Fruit fly (Drosophila melanogaster): Measurements from ENCODE around the gene elav.

Gene elav

DNA sequence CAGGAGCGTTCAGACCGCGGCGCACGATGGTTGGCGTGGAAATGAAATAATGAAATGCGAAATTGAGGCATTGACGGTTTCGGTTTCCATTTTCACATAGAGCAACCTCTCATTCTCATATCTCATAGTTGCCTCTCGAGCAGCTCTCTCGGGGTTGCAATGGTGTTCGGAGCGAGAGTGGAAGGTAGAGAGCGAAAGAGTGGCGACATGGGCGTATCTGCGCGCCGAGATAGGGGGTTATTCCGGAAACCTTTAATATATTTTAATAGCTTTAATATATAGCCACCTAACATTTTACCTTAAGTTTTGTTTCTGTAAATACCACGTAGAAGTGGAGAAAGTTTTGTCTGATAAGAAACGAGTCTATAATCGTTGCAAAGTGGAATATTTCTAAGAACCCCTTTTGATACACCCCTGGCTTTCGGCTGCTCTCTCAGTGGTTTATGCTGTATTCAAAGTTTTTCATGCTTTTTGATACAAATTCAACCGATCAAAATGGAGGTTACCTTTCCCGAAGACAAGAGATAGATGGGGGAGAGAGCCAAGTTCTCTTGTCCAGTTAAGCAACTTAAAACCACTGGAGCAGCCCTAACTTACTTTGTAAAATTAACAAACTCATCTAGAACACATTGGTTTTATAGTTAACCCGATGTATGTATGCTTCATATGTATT lies at the start of gene elav (continued):
- TF ChIP-seq Vsx1 (GFP tag; optimal IDR thresholded peaks at IDR 0.05): peak; percentile 97
- TF ChIP-seq run (tag; optimal IDR thresholded peaks at IDR 0.05): peak; percentile 98
- TF ChIP-seq crol (GFP tag; IDR thresholded peaks at IDR 0.05): peak; percentile 78
- TF ChIP-seq scrt (GFP tag; optimal IDR thresholded peaks at IDR 0.05): peak; percentile 98
- peak; percentile 98 for TF ChIP-seq ci (GFP tag; IDR thresholded peaks at IDR 0.05)
- no peak for TF ChIP-seq vnd (GFP tag; IDR thresholded peaks at IDR 0.05; ENCODE audit: partially characterized antibody)
- peak; percentile 97 for TF ChIP-seq twi (tag; optimal IDR thresholded peaks at IDR 0.05)
- peak; percentile 100 for TF ChIP-seq sens (GFP tag)
- TF ChIP-seq CG8089 (GFP tag; optimal IDR thresholded peaks at IDR 0.05): peak; percentile 94
- TF ChIP-seq CG17186 (GFP tag; optimal IDR thresholded peaks at IDR 0.05): peak; percentile 91
- peak; percentile 87 for TF ChIP-seq CG2116 (GFP tag; optimal IDR thresholded peaks at IDR 0.05)
- peak; percentile 95 for TF ChIP-seq crc (GFP tag; optimal IDR thresholded peaks at IDR 0.05)
- peak; percentile 35 for TF ChIP-seq BEAF-32 (GFP tag; optimal IDR thresholded peaks at IDR 0.05)
- TF ChIP-seq Hr78 (GFP tag; optimal IDR thresholded peaks at IDR 0.05): peak in 1 of 2 experiments; percentile 94
- peak; percentile 96 for TF ChIP-seq CG7786 (GFP tag; optimal IDR thresholded peaks at IDR 0.05)
- TF ChIP-seq ro (GFP tag; IDR thresholded peaks at IDR 0.05): peak; percentile 96
- TF ChIP-seq NFAT (GFP tag; IDR thresholded peaks at IDR 0.05): peak; percentile 97
- peak; percentile 98 for TF ChIP-seq Mad (GFP tag; optimal IDR thresholded peaks at IDR 0.05)
- TF ChIP-seq slou (GFP tag; optimal IDR thresholded peaks at IDR 0.05): peak; percentile 97
- peak; percentile 98 for TF ChIP-seq CG6765 (GFP tag; optimal IDR thresholded peaks at IDR 0.05)
- peak; percentile 98 for TF ChIP-seq Sox102F (GFP tag; optimal IDR thresholded peaks at IDR 0.05)
- TF ChIP-seq CG7987 (GFP tag; optimal IDR thresholded peaks at IDR 0.05): peak; percentile 90
- peak; percentile 98 for TF ChIP-seq CG8388 (GFP tag; optimal IDR thresholded peaks at IDR 0.05)
- TF ChIP-seq CG14965 (GFP tag; optimal IDR thresholded peaks at IDR 0.05; ENCODE audit: borderline replicate concordance): peak; percentile 67
- peak; percentile 95 for TF ChIP-seq CG6175 (GFP tag; IDR thresholded peaks at IDR 0.05)
- TF ChIP-seq CG12744 (GFP tag; optimal IDR thresholded peaks at IDR 0.05): peak; percentile 95
- peak; percentile 93 for TF ChIP-seq CG13123 (GFP tag; optimal IDR thresholded peaks at IDR 0.05)
- peak; percentile 86 for TF ChIP-seq CG17802 (tag; optimal IDR thresholded peaks at IDR 0.05)
- peak; percentile 99 for TF ChIP-seq az2 (GFP tag; optimal IDR thresholded peaks at IDR 0.05)
- peak; percentile 97 for TF ChIP-seq onecut (GFP tag; IDR thresholded peaks at IDR 0.05)
- no peak for TF ChIP-seq hkb (optimal IDR thresholded peaks at IDR 0.05)
- TF ChIP-seq hkb (GFP tag; IDR thresholded peaks at IDR 0.05): peak; percentile 99
- TF ChIP-seq trem (tag; optimal IDR thresholded peaks at IDR 0.05): peak; percentile 96
- peak; percentile 99 for TF ChIP-seq B-H2 (GFP tag; optimal IDR thresholded peaks at IDR 0.05)
- TF ChIP-seq CG10959 (GFP tag; IDR thresholded peaks at IDR 0.05): peak; percentile 96
- TF ChIP-seq lov (optimal IDR thresholded peaks at IDR 0.05): no peak
- peak; percentile 95 for TF ChIP-seq lov (GFP tag; IDR thresholded peaks at IDR 0.05)
- peak; percentile 91 for TF ChIP-seq CG18011 (GFP tag; optimal IDR thresholded peaks at IDR 0.05)
- peak; percentile 82 for TF ChIP-seq Ets97D (GFP tag; optimal IDR thresholded peaks at IDR 0.05)
- peak; percentile 99 for TF ChIP-seq Xrp1 (GFP tag; IDR thresholded peaks at IDR 0.05)
- peak; percentile 96 for TF ChIP-seq bowl (GFP tag; IDR thresholded peaks at IDR 0.05)
- peak; percentile 98 for TF ChIP-seq nerfin-1 (tag; optimal IDR thresholded peaks at IDR 0.05)
- TF ChIP-seq CG3065 (GFP tag; optimal IDR thresholded peaks at IDR 0.05): peak; percentile 94
- TF ChIP-seq CG15073 (GFP tag; optimal IDR thresholded peaks at IDR 0.05): peak; percentile 83
- TF ChIP-seq CG1792 (GFP tag; optimal IDR thresholded peaks at IDR 0.05): peak; percentile 93
- peak; percentile 100 for TF ChIP-seq Fer1 (GFP tag; optimal IDR thresholded peaks at IDR 0.05)
- peak; percentile 93 for TF ChIP-seq CG2199 (GFP tag; IDR thresholded peaks at IDR 0.05)
- TF ChIP-seq pfk (GFP tag; optimal IDR thresholded peaks at IDR 0.05): peak; percentile 78
- TF ChIP-seq CG11504 (tag; optimal IDR thresholded peaks at IDR 0.05): peak; percentile 98
- peak; percentile 95 for TF ChIP-seq fu2 (GFP tag; optimal IDR thresholded peaks at IDR 0.05)

All from whole organism, embryonic.